Worm (Caenorhabditis elegans) whole organism, L2 larva: ENCODE data around the gene F13H10.8.

Source experiments
- R02D3.7 ChIP-seq: fragments of 150-350 bp; optimal IDR thresholded peaks from 2 replicates; lab custom pipeline; 2014; ENCODE audit warnings: missing biosample characterization, missing genetic modification characterization
- alr-1 ChIP-seq: fragments of 150-350 bp; optimal IDR thresholded peaks from 2 replicates; lab custom pipeline; 2014; ENCODE audit warnings: missing biosample characterization, missing genetic modification characterization
- ama-1 ChIP-seq: fragments of 150-350 bp; optimal IDR thresholded peaks from 2 replicates; lab custom pipeline; 2018; ENCODE audit warnings: inconsistent platforms
- egl-27 ChIP-seq: sonication (generic microtip); optimal IDR thresholded peaks from 3 replicates; lab custom pipeline; 2017; ENCODE audit warnings: missing biosample characterization, missing genetic modification reagents, missing genetic modification characterization
- lin-13 ChIP-seq: fragments of 150-350 bp; optimal IDR thresholded peaks from 2 replicates; lab custom pipeline; 2014; ENCODE audit warnings: missing biosample characterization, missing genetic modification reagents, missing genetic modification characterization
- nhr-6 ChIP-seq: fragments of 150-350 bp; optimal IDR thresholded peaks from 2 replicates; lab custom pipeline; 2014; ENCODE audit warnings: missing biosample characterization, missing genetic modification characterization
- skn-1 ChIP-seq: sonication (generic microtip); optimal IDR thresholded peaks from 2 replicates; lab custom pipeline; 2017; ENCODE audit warnings: missing biosample characterization, missing genetic modification characterization

- TF ChIP-seq lin-13 (GFP tag; lab: Kevin White, UChicago) (no peak), alr-1 (tag; lab: Kevin White, UChicago) (no peak), R02D3.7 (tag; lab: Kevin White, UChicago) (no peak), ama-1 (lab: Kevin White, UChicago) (no peak), egl-27 (tag; lab: Kevin White, UChicago) (no peak), skn-1 (tag; lab: Kevin White, UChicago) (no peak), nhr-6 (no peak)
These were observed 16.0 kb upstream of the F13H10.8 start, which contains the start of gene F13H10.1 for ce11 chrIV:11004273-11004672.
